Worm (Caenorhabditis elegans): Measurements from ENCODE around the gene T27E7.5.

DNA sequence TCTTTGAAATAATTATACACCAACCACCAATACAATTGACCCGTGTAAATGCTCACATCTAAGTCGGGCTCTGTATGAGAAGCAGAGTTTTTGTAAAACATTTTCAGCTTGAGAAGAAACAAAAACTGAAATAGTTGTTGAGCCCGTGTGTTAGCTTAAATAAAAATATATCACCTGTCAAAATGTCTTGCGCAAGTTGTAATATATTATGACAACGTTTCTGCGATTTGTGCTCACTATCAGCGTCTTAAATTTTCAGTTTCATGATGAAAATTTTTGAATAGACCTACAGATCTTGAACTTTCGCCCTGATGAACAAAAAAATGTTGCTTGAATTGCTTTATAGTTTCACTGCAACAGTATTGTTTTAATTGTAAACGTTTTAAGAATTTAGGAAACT is 2.0 kb upstream of the T27E7.5 start, which contains the start of gene T27E7.4:
- TF ChIP-seq hmg-1.2 (GFP tag; IDR thresholded peaks at IDR 0.05) (no peak), mxl-1 (tag; optimal IDR thresholded peaks at IDR 0.05) (no peak), ceh-40 (GFP tag; IDR thresholded peaks at IDR 0.05) (no peak), ama-1 (optimal IDR thresholded peaks at IDR 0.05) (no peak), ama-1 (GFP tag; optimal IDR thresholded peaks at IDR 0.05) (no peak), ztf-22 (GFP tag; optimal IDR thresholded peaks at IDR 0.05) (no peak), efl-1 (GFP tag; optimal IDR thresholded peaks at IDR 0.05) (no peak), dpl-1 (GFP tag; optimal IDR thresholded peaks at IDR 0.05) (no peak)

All from whole organism, young adult.